Worm (Caenorhabditis elegans): ENCODE data around the gene Y73B6BL.23.

- TF ChIP-seq ama-1 (optimal IDR thresholded peaks at IDR 0.05) (no peak), flt-1 (GFP tag; IDR thresholded peaks at IDR 0.05) (no peak), hmbx-1 (tag; optimal IDR thresholded peaks at IDR 0.05) (no peak)
These were observed 12.7 kb upstream of the Y73B6BL.23 start, which contains the start of gene acp-7 for ce11 chrIV:6431582-6431981.
